Worm (Caenorhabditis elegans) whole organism, L3 larva: ENCODE results near the gene Y66C5A.2.

ENCODE experiments used
- ceh-9 ChIP-seq: sonication (generic microtip); optimal IDR thresholded peaks from 2 replicates; lab custom pipeline; 2018; ENCODE audit warnings: missing biosample characterization, missing genetic modification characterization
- elt-1 ChIP-seq: fragments of 150-350 bp; optimal IDR thresholded peaks from 2 replicates; lab custom pipeline; 2014; ENCODE audit warnings: missing biosample characterization, missing genetic modification characterization
- elt-3 ChIP-seq, 3 experiments: fragments of 150-350 bp in 1 of 3; sonication (generic microtip) in 2 of 3; optimal IDR thresholded peaks; 2 replicates in 2 of 3; 4 replicates in 1 of 3; lab custom pipeline; 2014 to 2017; ENCODE audit warnings: missing biosample characterization in 3 of 3, missing genetic modification characterization in 3 of 3
- lin-15B ChIP-seq: fragments of 150-350 bp; optimal IDR thresholded peaks from 2 replicates; lab custom pipeline; 2014; ENCODE audit warnings: missing biosample characterization, missing genetic modification characterization
- lin-39 ChIP-seq: fragments of 150-350 bp; optimal IDR thresholded peaks from 2 replicates; lab custom pipeline; 2018; ENCODE audit warnings: missing biosample characterization, missing genetic modification reagents, missing genetic modification characterization
- lsy-12 ChIP-seq: sonication (generic microtip); optimal IDR thresholded peaks from 2 replicates; lab custom pipeline; 2016; ENCODE audit warnings: mild to moderate bottlenecking, missing genetic modification characterization, missing compliant biosample characterization
- mdl-1 ChIP-seq: fragments of 150-350 bp; optimal IDR thresholded peaks from 2 replicates; lab custom pipeline; 2014; ENCODE audit warnings: missing biosample characterization, missing genetic modification characterization
- nhr-11 ChIP-seq: fragments of 150-350 bp; optimal IDR thresholded peaks from 2 replicates; lab custom pipeline; 2014; ENCODE audit warnings: missing biosample characterization, missing genetic modification characterization
- nhr-23 ChIP-seq: fragments of 150-350 bp; optimal IDR thresholded peaks from 2 replicates; lab custom pipeline; 2014; ENCODE audit warnings: missing biosample characterization, missing genetic modification reagents, missing genetic modification characterization
- nhr-237 ChIP-seq: fragments of 150-350 bp; optimal IDR thresholded peaks from 2 replicates; lab custom pipeline; 2014; ENCODE audit warnings: missing biosample characterization, missing genetic modification characterization
- nhr-25 ChIP-seq: sonication (generic microtip); optimal IDR thresholded peaks from 2 replicates; lab custom pipeline; 2017; ENCODE audit warnings: missing biosample characterization, missing genetic modification characterization
- unc-62 ChIP-seq: fragments of 150-350 bp; sonication (generic microtip); optimal IDR thresholded peaks from 4 replicates; lab custom pipeline; 2014; ENCODE audit warnings: missing biosample characterization, missing genetic modification reagents, missing genetic modification characterization
- ztf-4 ChIP-seq: fragments of 150-350 bp; optimal IDR thresholded peaks from 2 replicates; lab custom pipeline; 2014; ENCODE audit warnings: missing biosample characterization, missing genetic modification characterization

- TF ChIP-seq nhr-25 (tag; lab: Kevin White, UChicago) (no peak), unc-62 (GFP tag; lab: Kevin White, UChicago) (no peak), nhr-11 (tag; lab: Kevin White, UChicago) (no peak), nhr-237 (no peak), mdl-1 (tag; lab: Kevin White, UChicago) (no peak), lin-39 (tag; lab: Kevin White, UChicago) (no peak), ztf-4 (no peak), ceh-9 (tag; lab: Kevin White, UChicago) (no peak), lsy-12 (tag; lab: Kevin White, UChicago) (no peak), lin-15B (tag; lab: Kevin White, UChicago) (no peak), nhr-23 (tag; lab: Kevin White, UChicago) (no peak), elt-3 (tag; optimal IDR thresholded peaks at IDR 0.05; lab: Kevin White, UChicago) (no peak), elt-1 (tag; lab: Kevin White, UChicago) (no peak)
These were observed 8.8 kb downstream of the Y66C5A.2 start, which contains the start of gene M163.9 for ce11 chrX:14469284-14469683.
